Worm (Caenorhabditis elegans) whole organism, early embryonic: Measurements from ENCODE around the gene cyp-35A5.

ENCODE experiments used
- B0310.2 ChIP-seq: sonication (generic microtip); optimal IDR thresholded peaks from 2 replicates; lab custom pipeline; 2016; ENCODE audit warnings: mild to moderate bottlenecking, missing genetic modification characterization, missing compliant biosample characterization
- aly-1 ChIP-seq: sonication (generic microtip); optimal IDR thresholded peaks from 2 replicates; lab custom pipeline; 2016; ENCODE audit warnings: missing genetic modification characterization, missing compliant biosample characterization
- ama-1 ChIP-seq: fragments of 150-350 bp; optimal IDR thresholded peaks from 2 replicates; lab custom pipeline; 2014
- ceh-13 ChIP-seq: fragments of 200-800 bp; sonication (Bioruptor generic); optimal IDR thresholded peaks from 2 replicates; lab custom pipeline; 2018; ENCODE audit warnings: mild to moderate bottlenecking, missing genetic modification characterization, missing compliant biosample characterization
- ceh-36 ChIP-seq: sonication (generic microtip); optimal IDR thresholded peaks from 2 replicates; lab custom pipeline; 2016; ENCODE audit warnings: missing genetic modification characterization, inconsistent platforms, missing compliant biosample characterization
- flt-1 ChIP-seq: fragments of 200-800 bp; sonication (Bioruptor generic); IDR thresholded peaks from 2 replicates; pipeline ENCODE4 v1.3.6; 2022; ENCODE audit warnings: missing genetic modification characterization, missing compliant biosample characterization
- hmg-4 ChIP-seq: fragments of 200-800 bp; sonication (Bioruptor generic); optimal IDR thresholded peaks from 2 replicates; lab custom pipeline; 2018; ENCODE audit warnings: mild to moderate bottlenecking, missing genetic modification characterization, missing compliant biosample characterization
- hnd-1 ChIP-seq: sonication (generic microtip); optimal IDR thresholded peaks from 2 replicates; lab custom pipeline; 2016; ENCODE audit warnings: missing genetic modification characterization, missing compliant biosample characterization
- pes-1 ChIP-seq: fragments of 200-800 bp; sonication (Bioruptor generic); IDR thresholded peaks from 2 replicates; pipeline ENCODE4 v1.3.6; 2022; ENCODE audit warnings: missing genetic modification reagents, missing genetic modification characterization, missing compliant biosample characterization
- scrt-1 ChIP-seq: fragments of 200-800 bp; sonication (Bioruptor generic); IDR thresholded peaks from 2 replicates; pipeline ENCODE4 v1.3.6; 2022; ENCODE audit warnings: missing genetic modification characterization, missing compliant biosample characterization
- tbx-11 ChIP-seq: fragments of 200-800 bp; sonication (Bioruptor generic); IDR thresholded peaks from 2 replicates; pipeline ENCODE4 v1.3.6; 2022; ENCODE audit warnings: missing genetic modification characterization, missing compliant biosample characterization
- tbx-37 ChIP-seq: fragments of 200-800 bp; sonication (Bioruptor generic); conservative IDR thresholded peaks from 2 replicates; pipeline ENCODE4 v1.3.6; 2022; ENCODE audit warnings: missing genetic modification reagents, missing genetic modification characterization, missing compliant biosample characterization

DNA sequence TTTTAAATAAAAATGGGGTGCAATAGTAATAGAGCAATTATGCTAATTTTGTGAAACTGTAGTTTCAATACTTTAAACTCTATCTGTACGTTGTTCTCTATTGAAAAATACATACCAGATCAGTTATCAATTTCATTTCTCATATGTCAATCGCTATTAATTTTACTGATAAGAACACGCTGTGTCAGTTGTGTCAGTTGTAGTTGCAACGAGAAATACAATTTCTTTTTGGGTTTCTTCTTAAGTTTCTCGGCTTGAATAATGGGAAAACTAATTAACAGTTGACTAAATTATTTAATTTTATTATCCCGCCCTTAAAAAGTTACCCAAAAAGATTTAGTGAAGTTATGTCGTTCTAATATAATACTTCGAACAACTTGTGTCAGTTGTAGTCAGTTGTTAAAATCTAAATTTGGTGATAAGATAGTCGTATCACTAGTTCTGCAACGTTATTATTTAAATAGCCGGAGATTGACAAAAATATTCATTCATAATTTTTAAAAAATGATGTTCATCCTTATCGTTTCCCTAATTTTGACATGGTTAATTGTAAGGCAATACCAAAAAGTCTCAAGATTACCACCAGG lies at the start of gene cyp-35A5:
- TF ChIP-seq hnd-1 (tag; lab: Kevin White, UChicago) (no peak), scrt-1 (GFP tag; lab: Robert Waterston, UW) (no peak), ama-1 (no peak), flt-1 (GFP tag; lab: Robert Waterston, UW) (no peak), tbx-37 (GFP tag; lab: Robert Waterston, UW) (no peak), hmg-4 (GFP tag; lab: Kevin White, UChicago) (no peak), ceh-36 (tag; lab: Kevin White, UChicago) (no peak), pes-1 (GFP tag; lab: Robert Waterston, UW) (no peak), tbx-11 (no peak), aly-1 (tag; lab: Kevin White, UChicago) (no peak), ceh-13 (GFP tag; lab: Kevin White, UChicago) (no peak), B0310.2 (tag; lab: Kevin White, UChicago) (no peak)
